Fruit fly (Drosophila melanogaster) S2 (cell line): ENCODE data around the gene Uev1A.

Source experiments
- CG8478 ChIP-seq: fragments of >200 bp; optimal IDR thresholded peaks from 2 replicates; lab custom pipeline; 2018
- CTCF ChIP-seq, 2 experiments: fragments of >200 bp; optimal IDR thresholded peaks; 2 replicates each; lab custom pipeline; 2018

DNA sequence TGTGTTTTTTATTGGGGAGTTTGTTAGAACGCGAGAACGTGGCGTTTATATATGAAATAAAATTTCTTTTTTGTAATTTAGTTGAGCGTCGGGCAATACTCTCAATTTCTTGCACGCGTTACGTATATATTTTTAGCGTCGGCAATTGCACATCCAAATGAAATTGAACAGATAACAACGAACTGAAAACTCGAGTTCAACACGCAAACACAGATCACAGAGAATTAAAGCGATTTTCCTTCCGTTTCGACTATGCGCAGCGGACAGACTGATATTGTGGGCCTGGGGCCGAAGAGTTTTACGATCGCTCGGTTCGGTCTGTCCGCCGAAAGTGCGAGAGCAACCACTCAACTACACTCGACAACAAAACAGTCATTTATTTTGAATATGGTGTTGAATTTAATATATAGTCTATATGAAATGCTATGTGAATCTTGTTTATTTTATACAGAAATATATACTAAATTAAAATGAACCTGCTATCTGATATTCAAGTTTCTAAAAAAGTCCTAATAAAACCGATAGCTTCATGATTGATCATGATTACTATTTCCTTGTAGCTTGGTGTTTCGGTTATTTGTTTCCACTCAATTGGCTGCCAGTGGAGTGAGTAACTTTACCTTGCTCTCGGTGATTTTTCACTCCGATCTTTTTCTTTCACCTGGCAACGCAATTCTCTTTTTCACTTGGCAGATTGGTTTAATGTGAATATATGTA, 10.8 kb downstream of the Uev1A start, which contains the start of gene CG46456:
- no peak for TF ChIP-seq CG8478 (lab: Kevin White, UChicago)
- no peak for TF ChIP-seq CTCF (optimal IDR thresholded peaks at IDR 0.05; lab: Kevin White, UChicago)
